Worm (Caenorhabditis elegans) whole organism, L1 larva: ENCODE measurements around the gene Y102A11A.5.
A peak's percentile ranks its signal among the peaks of the same experiment; 100 is the strongest.

Source experiments
- C34B4.2 ChIP-seq: sonication (generic microtip); optimal IDR thresholded peaks from 2 replicates; lab custom pipeline; 2017; ENCODE audit warnings: mild to moderate bottlenecking, missing genetic modification characterization, missing compliant biosample characterization
- aly-2 ChIP-seq: fragments of 150-350 bp; optimal IDR thresholded peaks from 2 replicates; lab custom pipeline; 2014; ENCODE audit warnings: missing biosample characterization, missing genetic modification characterization
- ama-1 ChIP-seq: fragments of 150-350 bp; optimal IDR thresholded peaks from 2 replicates; lab custom pipeline; 2014
- blmp-1 ChIP-seq: fragments of 150-350 bp; optimal IDR thresholded peaks from 2 replicates; lab custom pipeline; 2014; ENCODE audit warnings: missing biosample characterization, missing genetic modification characterization
- ceh-8 ChIP-seq: fragments of 200-800 bp; sonication (Bioruptor generic); optimal IDR thresholded peaks from 2 replicates; lab custom pipeline; 2018; ENCODE audit warnings: mild to moderate bottlenecking, missing genetic modification characterization, moderate library complexity, missing compliant biosample characterization
- ceh-88 ChIP-seq: fragments of 200-800 bp; sonication (Bioruptor generic); IDR thresholded peaks from 2 replicates; pipeline ENCODE4 v1.3.6; 2022; ENCODE audit warnings: missing genetic modification characterization, missing compliant biosample characterization
- ces-1 ChIP-seq: fragments of 150-350 bp; optimal IDR thresholded peaks from 2 replicates; lab custom pipeline; 2014; ENCODE audit warnings: missing biosample characterization, missing genetic modification reagents, missing genetic modification characterization
- dsc-1 ChIP-seq: sonication (generic microtip); optimal IDR thresholded peaks from 2 replicates; lab custom pipeline; 2016; ENCODE audit warnings: mild to moderate bottlenecking, missing genetic modification characterization, missing compliant biosample characterization
- efl-1 ChIP-seq, 4 experiments: fragments of 150-350 bp; optimal IDR thresholded peaks in 3 of 4; peaks in 1 of 4; 1 replicate in 1 of 4; 2 replicates in 3 of 4; lab custom pipeline; 2014; ENCODE audit warnings: missing biosample characterization in 2 of 4, missing genetic modification characterization in 2 of 4, missing genetic modification reagents in 2 of 4
- fkh-10 ChIP-seq: sonication (generic microtip); optimal IDR thresholded peaks from 2 replicates; lab custom pipeline; 2017; ENCODE audit warnings: missing biosample characterization, missing genetic modification reagents, missing genetic modification characterization
- fkh-4 ChIP-seq: sonication (generic microtip); optimal IDR thresholded peaks from 2 replicates; lab custom pipeline; 2016; ENCODE audit warnings: missing compliant biosample characterization, missing genetic modification characterization, borderline replicate concordance
- jun-1 ChIP-seq: fragments of 150-350 bp; optimal IDR thresholded peaks from 2 replicates; lab custom pipeline; 2014; ENCODE audit warnings: missing biosample characterization, missing genetic modification reagents, missing genetic modification characterization
- lin-14 ChIP-seq: fragments of 200-800 bp; sonication (Bioruptor generic); optimal IDR thresholded peaks from 2 replicates; lab custom pipeline; 2018; ENCODE audit warnings: mild to moderate bottlenecking, missing genetic modification characterization, moderate library complexity, missing compliant biosample characterization
- mab-9 ChIP-seq: fragments of 200-800 bp; sonication (Bioruptor generic); IDR thresholded peaks from 2 replicates; pipeline ENCODE4 v1.3.6; 2022; ENCODE audit warnings: missing genetic modification reagents, missing genetic modification characterization, missing compliant biosample characterization
- mdl-1 ChIP-seq, 2 experiments: fragments of 150-350 bp; optimal IDR thresholded peaks; 2 replicates each; lab custom pipeline; 2014 to 2017; ENCODE audit warnings: missing biosample characterization in 2 of 2, missing genetic modification characterization in 2 of 2, inconsistent platforms in 1 of 2
- mef-2 ChIP-seq: fragments of 150-350 bp; optimal IDR thresholded peaks from 2 replicates; lab custom pipeline; 2014; ENCODE audit warnings: missing biosample characterization, missing genetic modification characterization
- nhr-12 ChIP-seq: sonication (generic microtip); optimal IDR thresholded peaks from 2 replicates; lab custom pipeline; 2017; ENCODE audit warnings: missing biosample characterization, missing genetic modification characterization
- nhr-19 ChIP-seq: fragments of 200-800 bp; sonication (Bioruptor generic); conservative IDR thresholded peaks from 2 replicates; pipeline ENCODE4 v1.3.6; 2022; ENCODE audit warnings: missing genetic modification characterization, missing compliant biosample characterization
- nhr-20 ChIP-seq: sonication (generic microtip); optimal IDR thresholded peaks from 2 replicates; lab custom pipeline; 2016; ENCODE audit warnings: mild to moderate bottlenecking, missing genetic modification characterization, missing compliant biosample characterization
- nhr-71 ChIP-seq: sonication (generic microtip); optimal IDR thresholded peaks from 2 replicates; lab custom pipeline; 2016; ENCODE audit warnings: mild to moderate bottlenecking, missing genetic modification characterization, moderate library complexity, missing compliant biosample characterization
- nhr-85 ChIP-seq: sonication (generic microtip); peaks from one replicate; lab custom pipeline; 2016; ENCODE audit warnings: missing genetic modification characterization, inconsistent platforms, missing compliant biosample characterization
- pax-3 ChIP-seq: fragments of 200-800 bp; sonication (Bioruptor generic); optimal IDR thresholded peaks from 2 replicates; lab custom pipeline; 2018; ENCODE audit warnings: mild to moderate bottlenecking, missing genetic modification characterization, moderate library complexity, missing compliant biosample characterization
- rnt-1 ChIP-seq: sonication (generic microtip); optimal IDR thresholded peaks from 2 replicates; lab custom pipeline; 2016; ENCODE audit warnings: mild to moderate bottlenecking, missing genetic modification characterization, moderate library complexity, missing compliant biosample characterization
- snpc-4 ChIP-seq: fragments of 150-350 bp; optimal IDR thresholded peaks from 2 replicates; lab custom pipeline; 2014; ENCODE audit warnings: missing biosample characterization, missing genetic modification characterization
- tbx-2 ChIP-seq: sonication (generic microtip); optimal IDR thresholded peaks from 2 replicates; lab custom pipeline; 2016; ENCODE audit warnings: missing genetic modification characterization, missing compliant biosample characterization
- unc-30 ChIP-seq: sonication (generic microtip); optimal IDR thresholded peaks from 2 replicates; lab custom pipeline; 2017; ENCODE audit warnings: missing biosample characterization, missing genetic modification characterization
- unc-86 ChIP-seq: sonication (generic microtip); optimal IDR thresholded peaks from 2 replicates; lab custom pipeline; 2016; ENCODE audit warnings: missing genetic modification characterization, missing compliant biosample characterization
- zag-1 ChIP-seq: fragments of 150-350 bp; optimal IDR thresholded peaks from 2 replicates; lab custom pipeline; 2014; ENCODE audit warnings: missing biosample characterization, missing genetic modification characterization
- zip-4 ChIP-seq: fragments of 200-800 bp; sonication (Bioruptor generic); optimal IDR thresholded peaks from 2 replicates; lab custom pipeline; 2018; ENCODE audit warnings: mild to moderate bottlenecking, missing genetic modification characterization, moderate library complexity, missing compliant biosample characterization
- ztf-4 ChIP-seq: fragments of 150-350 bp; optimal IDR thresholded peaks from 2 replicates; lab custom pipeline; 2014; ENCODE audit warnings: missing biosample characterization, missing genetic modification characterization

Gene Y102A11A.5

DNA sequence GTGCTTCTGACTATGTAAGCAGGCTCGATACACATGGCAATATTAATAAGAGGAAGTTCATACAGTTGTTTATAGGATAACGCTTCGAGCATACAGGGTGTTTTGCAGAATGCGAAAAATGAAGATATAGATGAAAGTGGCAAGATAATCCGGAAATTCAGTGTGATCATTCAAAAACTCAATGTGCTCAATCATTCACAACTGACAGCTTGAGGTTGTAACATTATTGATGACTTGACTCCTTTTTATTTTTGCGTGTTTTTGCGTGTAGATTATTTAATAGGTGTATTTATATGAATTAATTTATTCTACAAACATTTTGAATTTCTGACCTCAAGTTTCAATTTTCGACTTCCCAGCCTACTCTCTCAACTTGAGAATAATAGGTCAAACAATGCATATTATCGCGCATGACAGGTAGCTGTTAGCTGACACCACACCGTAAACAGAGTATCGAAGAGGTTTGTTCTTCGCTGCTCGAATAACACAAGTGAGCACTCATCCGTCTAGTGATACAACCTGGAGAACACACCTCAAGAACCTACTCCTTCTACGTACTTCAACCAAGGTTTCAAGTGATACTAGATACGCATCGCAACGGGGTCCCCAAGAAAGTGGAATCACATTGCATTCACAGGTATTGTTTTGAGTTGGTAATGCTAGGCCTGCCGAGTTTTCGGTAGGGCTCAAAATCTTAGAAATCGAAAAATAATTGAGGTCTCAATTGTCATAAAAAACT is 16.0 kb upstream of the Y102A11A.5 start:
- no peak for TF ChIP-seq ama-1 (lab: Kevin White, UChicago)
- TF ChIP-seq zip-4 (GFP tag; lab: Kevin White, UChicago): no peak
- no peak for TF ChIP-seq unc-30 (tag; lab: Kevin White, UChicago)
- no peak for TF ChIP-seq snpc-4 (tag; lab: Kevin White, UChicago)
- TF ChIP-seq fkh-10 (GFP tag; lab: Kevin White, UChicago): no peak
- no peak for TF ChIP-seq C34B4.2 (tag; lab: Kevin White, UChicago)
- TF ChIP-seq pax-3 (tag; lab: Kevin White, UChicago): no peak
- TF ChIP-seq rnt-1 (tag; lab: Kevin White, UChicago): no peak
- no peak for TF ChIP-seq zag-1
- TF ChIP-seq aly-2: no peak
- no peak for TF ChIP-seq ceh-88 (GFP tag; lab: Robert Waterston, UW)
- no peak for TF ChIP-seq mdl-1 (tag; optimal IDR thresholded peaks at IDR 0.05; lab: Kevin White, UChicago)
- TF ChIP-seq ceh-8 (GFP tag; lab: Kevin White, UChicago): no peak
- TF ChIP-seq nhr-12 (tag; lab: Kevin White, UChicago): no peak

DNA sequence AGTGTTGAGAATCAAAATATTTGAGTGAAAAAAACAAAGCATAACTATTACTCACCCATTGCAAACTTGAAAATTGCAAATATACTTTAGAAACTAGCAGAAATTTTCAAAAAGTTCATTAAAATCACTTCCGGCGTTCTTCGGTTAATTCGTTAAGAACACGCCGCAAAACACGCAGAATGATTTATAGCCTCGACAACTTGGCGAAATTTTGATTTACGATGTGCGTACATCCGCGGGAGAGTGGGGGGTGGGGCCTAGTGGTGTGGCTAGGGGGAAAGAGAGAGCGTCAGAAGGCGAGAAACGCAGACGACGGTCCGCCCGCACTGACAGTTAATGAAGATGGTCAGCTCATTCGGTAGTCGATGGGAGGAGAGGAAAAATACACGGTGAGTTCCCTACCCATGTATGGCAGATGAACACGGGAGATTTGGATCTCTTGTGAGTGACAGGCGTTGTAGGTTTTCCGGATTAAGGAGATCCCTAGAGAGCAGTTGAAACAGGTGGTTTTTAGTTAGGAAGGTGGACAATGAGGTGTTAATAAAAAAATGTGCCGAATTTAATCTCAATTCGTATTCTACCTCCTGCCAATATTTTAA is 14.8 kb upstream of the Y102A11A.5 start, which contains the start of gene igcm-4:
Gene igcm-4 (minus strand): TSS at position 237 of the 599 bp plus-strand sequence.
- TF ChIP-seq mab-9 (0 out of 2 replicates have a peak, but pooled peaks have one; percentile 30), nhr-85 (peak; percentile 26), nhr-20 (tag; lab: Kevin White, UChicago) (no peak), lin-14 (GFP tag; lab: Kevin White, UChicago) (peak; percentile 46), ztf-4 (no peak), blmp-1 (tag; lab: Kevin White, UChicago) (peak; percentile 51)

DNA sequence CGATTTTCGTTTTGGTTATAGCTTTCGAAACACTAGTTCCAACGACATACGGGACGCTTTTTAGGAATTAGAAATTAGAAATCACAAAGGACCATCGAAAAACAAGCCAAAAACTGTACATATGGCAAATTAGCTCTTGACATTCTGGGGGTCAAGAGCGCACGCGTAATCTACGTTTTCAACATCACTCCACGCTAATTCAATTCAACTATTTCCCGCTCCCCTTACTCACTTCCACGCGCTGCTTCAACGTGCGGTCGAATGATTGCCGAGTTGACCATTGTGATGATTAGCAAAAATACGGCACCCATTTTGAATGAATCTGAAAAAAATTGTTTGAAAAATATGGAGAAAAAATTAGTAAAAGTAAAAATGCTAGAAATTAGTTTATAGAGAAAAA is 14.2 kb upstream of the Y102A11A.5 start:
- TF ChIP-seq nhr-85 (no peak), dsc-1 (no peak), fkh-4 (tag; lab: Kevin White, UChicago) (no peak), C34B4.2 (tag; lab: Kevin White, UChicago) (no peak)

DNA sequence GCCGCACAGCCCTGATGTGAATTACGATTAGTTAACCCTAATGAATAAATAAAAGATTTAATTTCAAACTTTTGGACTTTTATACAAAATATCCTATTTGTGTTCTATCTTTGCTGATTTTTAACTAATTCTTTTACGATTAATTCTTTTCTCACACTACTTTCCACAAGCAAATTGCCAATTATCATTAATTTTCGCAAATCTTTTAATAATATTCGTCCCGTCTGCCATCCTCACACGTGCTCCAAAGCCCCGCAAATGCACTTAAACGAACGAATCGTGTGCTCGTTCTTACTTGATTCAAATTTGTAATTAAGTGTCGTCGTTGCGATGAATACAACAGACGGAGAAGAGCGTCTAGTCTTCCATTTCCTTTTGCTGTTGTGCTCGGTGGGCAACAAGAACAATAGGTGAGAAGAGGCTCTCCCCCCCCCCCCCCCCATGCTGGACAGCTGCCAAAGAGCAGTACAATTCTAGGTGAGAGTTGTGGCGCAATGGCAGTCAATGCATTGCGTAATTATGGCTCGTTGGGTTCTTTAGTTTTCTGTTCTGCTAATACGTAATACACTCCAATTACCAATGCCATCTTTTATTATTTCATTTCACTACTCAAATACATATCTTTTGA is 13.3 kb upstream of the Y102A11A.5 start:
- no peak for TF ChIP-seq efl-1 (optimal IDR thresholded peaks at IDR 0.05; lab: Kevin White, UChicago)
- TF ChIP-seq efl-1 (GFP tag; optimal IDR thresholded peaks at IDR 0.05 in 1 of 2; lab: Kevin White, UChicago): no peak
- TF ChIP-seq ceh-8 (GFP tag; lab: Kevin White, UChicago): peak; percentile 37

DNA sequence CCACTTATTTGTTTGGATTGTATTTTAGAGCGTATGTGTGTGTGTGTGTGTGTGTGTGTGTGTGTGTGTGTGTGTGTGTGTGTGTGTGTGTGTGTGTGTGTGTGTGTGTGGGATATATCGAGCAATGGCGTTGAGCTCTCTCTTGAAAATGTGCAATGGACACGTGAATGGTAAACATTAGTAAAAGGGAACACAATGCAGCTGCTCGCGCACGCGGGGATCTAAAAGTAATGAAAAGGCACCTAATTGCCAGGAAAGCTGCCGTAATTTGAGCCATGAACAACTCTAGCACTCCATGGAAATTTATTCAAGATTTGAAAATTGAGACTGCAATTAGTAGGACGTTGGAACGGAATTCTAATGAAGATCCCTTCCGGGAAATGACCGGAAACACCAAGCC is 11.8 kb upstream of the Y102A11A.5 start:
- peak; percentile 13 for TF ChIP-seq nhr-71 (tag; lab: Kevin White, UChicago)
- TF ChIP-seq nhr-19: peak; percentile 32; the same call in 1 of the 2 replicates
- TF ChIP-seq ces-1 (GFP tag; lab: Kevin White, UChicago): no peak
- TF ChIP-seq jun-1: no peak
- peak; percentile 6 for TF ChIP-seq tbx-2 (tag; lab: Kevin White, UChicago)
- TF ChIP-seq mef-2: no peak
- TF ChIP-seq unc-86 (tag; lab: Kevin White, UChicago): no peak
- no peak for TF ChIP-seq zip-4 (GFP tag; lab: Kevin White, UChicago)
- no peak for TF ChIP-seq ama-1 (lab: Kevin White, UChicago)
